Fruit fly (Drosophila melanogaster) whole organism: ENCODE results near the gene Ant2.

Source experiments
- Dll ChIP-seq: fragments of >200 bp; optimal IDR thresholded peaks from 2 replicates; lab custom pipeline; 2017
- EcR ChIP-seq, 2 experiments: fragments of >200 bp; optimal IDR thresholded peaks; 2 replicates each; lab custom pipeline; 2017; ENCODE audit warnings: missing biosample characterization in 2 of 2, missing genetic modification characterization in 2 of 2, missing genetic modification reagents in 2 of 2
- psq ChIP-seq: fragments of >200 bp; optimal IDR thresholded peaks from 2 replicates; lab custom pipeline; 2017
- usp ChIP-seq: fragments of >200 bp; optimal IDR thresholded peaks from 2 replicates; lab custom pipeline; 2017; ENCODE audit warnings: missing biosample characterization, missing genetic modification characterization, mixed read lengths

DNA sequence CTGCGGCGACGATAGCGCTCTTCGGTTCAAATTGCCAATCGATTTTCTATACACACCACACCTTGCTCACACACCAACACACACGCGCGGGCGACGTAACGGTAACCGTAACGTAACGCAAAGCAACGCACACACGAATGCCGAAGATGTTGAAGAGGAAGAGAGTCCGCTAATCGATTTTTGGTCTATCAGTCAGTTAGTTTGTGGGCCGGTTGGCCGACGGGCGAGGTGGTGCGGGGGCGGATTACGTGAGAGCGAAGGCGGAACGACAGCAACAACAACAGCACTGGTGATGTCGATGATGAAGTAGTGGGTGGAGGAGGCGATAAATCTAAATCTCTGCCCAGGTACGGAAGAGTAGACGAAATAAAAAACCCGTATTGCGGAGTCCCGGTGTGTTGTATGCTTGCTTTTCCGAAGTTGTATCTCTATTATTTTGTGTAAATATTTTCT is 42.4 kb downstream of the Ant2 start, which contains the start of gene ras:
- TF ChIP-seq Dll (lab: Kevin White, UChicago) = no peak
- no peak for TF ChIP-seq usp (GFP tag; lab: Kevin White, UChicago)
- TF ChIP-seq psq (lab: Kevin White, UChicago) = no peak
- no peak for TF ChIP-seq EcR (GFP tag; optimal IDR thresholded peaks at IDR 0.05; lab: Kevin White, UChicago)
